Worm (Caenorhabditis elegans): Measurements from ENCODE around the gene C34F11.1.

DNA sequence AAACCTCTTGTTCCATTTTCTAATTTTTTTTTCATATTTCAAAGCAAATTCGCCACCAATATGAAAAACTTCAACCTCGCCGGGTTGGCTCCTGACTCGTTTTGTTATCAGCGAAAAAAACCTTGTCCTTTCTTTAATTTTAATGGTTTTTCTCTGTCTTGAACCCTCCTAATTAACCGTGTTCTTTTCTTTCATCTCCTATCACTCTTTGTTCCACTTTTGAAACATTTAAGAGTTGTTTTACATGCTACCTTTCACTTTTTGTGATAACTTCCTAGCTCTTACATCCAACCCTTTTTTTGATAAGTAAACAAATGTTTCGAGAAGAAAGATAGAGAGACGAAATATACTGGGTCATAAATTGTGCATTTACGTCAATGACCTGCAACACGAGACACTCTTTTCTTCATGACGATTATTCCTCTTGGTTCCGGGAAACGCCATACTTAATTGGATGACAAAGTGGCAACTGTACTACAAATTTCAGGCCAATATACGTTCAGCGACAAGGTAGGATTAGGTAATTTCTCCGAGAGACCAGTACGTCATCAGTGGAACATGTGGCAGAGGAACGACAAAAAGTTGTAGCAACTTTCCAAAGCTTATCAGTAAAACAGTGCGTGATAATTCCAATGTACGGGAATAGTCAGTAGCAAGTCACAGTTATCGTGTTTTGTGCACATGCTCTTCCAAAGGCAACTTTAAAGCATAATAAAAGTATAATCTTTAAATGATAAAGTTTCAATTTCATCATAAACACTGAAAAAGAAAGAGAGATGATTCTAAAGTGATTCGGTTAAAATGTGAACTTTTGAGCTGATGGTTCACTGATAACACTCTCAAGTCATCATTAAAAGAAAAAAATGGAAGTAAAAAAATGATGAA is 27.9 kb upstream of the C34F11.1 start:
- TF ChIP-seq gei-17 (GFP tag; optimal IDR thresholded peaks at IDR 0.05) (no peak), snpc-1.3 (tag; optimal IDR thresholded peaks at IDR 0.05; ENCODE audit: insufficient read depth) (no peak), ama-1 (optimal IDR thresholded peaks at IDR 0.05) (no peak), ama-1 (GFP tag; optimal IDR thresholded peaks at IDR 0.05) (no peak), him-1 (tag; optimal IDR thresholded peaks at IDR 0.05) (no peak), B0336.3 (GFP tag; IDR thresholded peaks at IDR 0.05) (no peak; the same call in 1 of the 2 replicates), B0019.2 (GFP tag; conservative IDR thresholded peaks at IDR 0.05) (no peak), tbx-9 (tag; optimal IDR thresholded peaks at IDR 0.05; ENCODE audit: borderline replicate concordance) (no peak), mcd-1 (GFP tag; IDR thresholded peaks at IDR 0.05) (no peak), C17E4.6 (GFP tag; IDR thresholded peaks at IDR 0.05) (no peak), ZK185.1 (tag; optimal IDR thresholded peaks at IDR 0.05; ENCODE audit: poor library complexity, severe bottlenecking) (no peak)

Data from whole organism, young adult.